Fruit fly (Drosophila melanogaster): ENCODE measurements around the gene santa-maria.
A peak's percentile ranks its signal among the peaks of the same experiment; 100 is the strongest.

DNA sequence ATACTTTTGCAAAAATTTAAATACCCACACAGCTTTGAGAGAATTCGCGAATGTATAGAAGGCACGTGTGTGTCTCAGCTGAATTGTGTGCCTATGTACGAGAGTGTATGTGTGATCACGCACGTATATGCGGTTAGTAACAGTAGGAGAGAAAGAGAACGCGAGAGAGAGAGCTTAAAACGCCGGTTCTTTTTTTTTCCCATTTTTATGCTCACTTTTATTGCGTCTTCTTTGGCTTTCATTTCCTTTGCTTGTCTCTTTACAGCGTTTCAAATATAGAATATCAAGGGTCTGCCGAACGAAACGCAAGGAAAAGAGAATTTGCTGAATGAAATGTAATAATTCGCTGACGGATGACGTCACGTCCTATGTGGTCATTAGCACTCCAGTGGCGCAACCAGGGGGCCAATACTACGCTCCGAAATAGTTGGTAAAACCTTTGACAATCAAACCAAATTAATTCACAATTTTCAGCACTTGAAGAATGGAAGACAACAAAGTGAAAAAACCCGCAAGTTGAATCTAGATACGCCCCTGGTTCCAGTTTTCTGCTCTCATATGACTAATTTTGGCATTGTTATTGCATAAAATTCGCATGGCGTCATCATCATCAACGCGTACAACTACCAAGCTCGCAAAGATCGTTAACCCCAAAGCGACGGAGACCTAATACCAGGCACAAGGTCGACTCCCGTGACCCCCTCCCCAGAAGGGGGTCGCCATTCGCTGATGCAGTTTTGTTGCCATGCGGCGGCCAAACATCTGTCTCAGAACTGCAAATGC, 25.9 kb downstream of the santa-maria start:
- TF ChIP-seq psq (optimal IDR thresholded peaks at IDR 0.05) (peak; percentile 19), usp (GFP tag; optimal IDR thresholded peaks at IDR 0.05) (no peak)
